Fruit fly (Drosophila melanogaster) whole organism, embryonic: ENCODE results near the gene CG2712.
A peak's percentile ranks its signal among the peaks of the same experiment; 100 is the strongest.

Experiments
- Awh ChIP-seq: fragments of 200-800 bp; sonication (Bioruptor generic); IDR thresholded peaks from 2 replicates; pipeline ENCODE4, ENCODE4 v1.3.6; 2022; ENCODE audit warnings: missing biosample characterization, missing genetic modification characterization
- Blimp-1 ChIP-seq: fragments of 200-800 bp; sonication (Bioruptor generic); optimal IDR thresholded peaks from 3 replicates; lab custom pipeline; 2018; ENCODE audit warnings: missing biosample characterization, missing genetic modification characterization, mild to moderate bottlenecking, moderate library complexity, missing genetic modification reagents
- C15 ChIP-seq: fragments of 200-800 bp; sonication (Bioruptor generic); IDR thresholded peaks from 3 replicates; pipeline ENCODE4 v1.3.6; 2022; ENCODE audit warnings: missing biosample characterization, missing genetic modification characterization
- CG10321 ChIP-seq: fragments of 200-800 bp; sonication (Bioruptor generic); IDR thresholded peaks from 2 replicates; pipeline ENCODE4 v1.3.6; 2022; ENCODE audit warnings: missing biosample characterization, missing genetic modification characterization
- CG10543 ChIP-seq: fragments of 200-800 bp; sonication (Bioruptor generic); optimal IDR thresholded peaks from 3 replicates; lab custom pipeline; 2017; ENCODE audit warnings: missing biosample characterization, mild to moderate bottlenecking, missing genetic modification characterization, moderate library complexity
- CG11696 ChIP-seq: fragments of 200-800 bp; sonication (Bioruptor generic); IDR thresholded peaks from 2 replicates; pipeline ENCODE4 v1.3.6; 2022; ENCODE audit warnings: missing biosample characterization, missing genetic modification characterization
- CG12071 ChIP-seq: fragments of 200-800 bp; sonication (Bioruptor generic); optimal IDR thresholded peaks from 3 replicates; lab custom pipeline; 2018; ENCODE audit warnings: missing biosample characterization, mild to moderate bottlenecking, missing genetic modification characterization
- CG12155 ChIP-seq: fragments of 200-800 bp; sonication (Bioruptor generic); optimal IDR thresholded peaks from 3 replicates; lab custom pipeline; 2016; ENCODE audit warnings: missing biosample characterization, missing genetic modification characterization
- CG14710 ChIP-seq: fragments of 200-800 bp; sonication (Bioruptor generic); optimal IDR thresholded peaks from 3 replicates; lab custom pipeline; 2019; ENCODE audit warnings: missing biosample characterization, mild to moderate bottlenecking, missing genetic modification characterization, moderate library complexity
- CG14965 ChIP-seq: fragments of 200-800 bp; sonication (Bioruptor generic); optimal IDR thresholded peaks from 2 replicates; lab custom pipeline; 2016; ENCODE audit warnings: missing biosample characterization, missing genetic modification characterization, borderline replicate concordance
- CG1603 ChIP-seq: fragments of 200-800 bp; sonication (Bioruptor generic); optimal IDR thresholded peaks from 2 replicates; lab custom pipeline; 2019; ENCODE audit warnings: missing biosample characterization, mild to moderate bottlenecking, missing genetic modification characterization, moderate library complexity
- CG16813 ChIP-seq: fragments of 200-800 bp; sonication (Bioruptor generic); IDR thresholded peaks from 3 replicates; pipeline ENCODE4 v1.3.6; 2022; ENCODE audit warnings: missing biosample characterization, missing genetic modification characterization; ENCODE audit not compliant: partially characterized antibody
- CG17186 ChIP-seq: fragments of 200-800 bp; sonication (Bioruptor generic); optimal IDR thresholded peaks from 3 replicates; lab custom pipeline; 2017; ENCODE audit warnings: missing biosample characterization, missing genetic modification reagents, missing genetic modification characterization
- CG2202 ChIP-seq: fragments of 200-800 bp; sonication (Bioruptor generic); optimal IDR thresholded peaks from 2 replicates; lab custom pipeline; 2018; ENCODE audit warnings: missing biosample characterization, mild to moderate bottlenecking, missing genetic modification characterization
- CG31388 ChIP-seq: fragments of 200-800 bp; sonication (Bioruptor generic); optimal IDR thresholded peaks from 2 replicates; lab custom pipeline; 2016; ENCODE audit warnings: missing biosample characterization, missing genetic modification characterization
- CG3838 ChIP-seq: fragments of 200-800 bp; sonication (Bioruptor generic); optimal IDR thresholded peaks from 3 replicates; lab custom pipeline; 2016; ENCODE audit warnings: missing biosample characterization, missing genetic modification characterization
- CG42726 ChIP-seq: fragments of 200-800 bp; sonication (Bioruptor generic); IDR thresholded peaks from 2 replicates; pipeline ENCODE4 v1.3.6; 2022; ENCODE audit warnings: missing biosample characterization, missing genetic modification characterization; ENCODE audit not compliant: partially characterized antibody
- CG4617 ChIP-seq: fragments of 200-800 bp; sonication (Bioruptor generic); optimal IDR thresholded peaks from 3 replicates; lab custom pipeline; 2016; ENCODE audit warnings: missing biosample characterization, missing genetic modification characterization, borderline replicate concordance
- CG4854 ChIP-seq: fragments of 200-800 bp; sonication (Bioruptor generic); optimal IDR thresholded peaks from 2 replicates; lab custom pipeline; 2016; ENCODE audit warnings: missing biosample characterization, missing genetic modification characterization, inconsistent platforms
- CG6254 ChIP-seq: fragments of 200-800 bp; sonication (Bioruptor generic); optimal IDR thresholded peaks from 3 replicates; lab custom pipeline; 2017; ENCODE audit warnings: mild to moderate bottlenecking, missing biosample characterization, missing genetic modification reagents, missing genetic modification characterization
- CG7839 ChIP-seq: fragments of 200-800 bp; sonication (Bioruptor generic); optimal IDR thresholded peaks from 3 replicates; lab custom pipeline; 2018; ENCODE audit warnings: missing biosample characterization, mild to moderate bottlenecking, missing genetic modification characterization, moderate library complexity
- CG9797 ChIP-seq: fragments of 200-800 bp; sonication (Bioruptor generic); optimal IDR thresholded peaks from 3 replicates; lab custom pipeline; 2018; ENCODE audit warnings: missing biosample characterization, mild to moderate bottlenecking, missing genetic modification characterization
- Dek ChIP-seq: fragments of 200-800 bp; sonication (Bioruptor generic); optimal IDR thresholded peaks from 3 replicates; lab custom pipeline; 2019; ENCODE audit warnings: missing biosample characterization, mild to moderate bottlenecking, missing genetic modification characterization, moderate library complexity
- Dip3 ChIP-seq: fragments of 200-800 bp; sonication (Bioruptor generic); optimal IDR thresholded peaks from 3 replicates; lab custom pipeline; 2016; ENCODE audit warnings: missing biosample characterization, missing genetic modification characterization
- Gsc ChIP-seq: fragments of 200-800 bp; sonication (Bioruptor generic); IDR thresholded peaks from 2 replicates; pipeline ENCODE4 v1.3.6; 2022; ENCODE audit warnings: missing biosample characterization, missing genetic modification characterization
- Hey ChIP-seq: fragments of 200-800 bp; sonication (Bioruptor generic); optimal IDR thresholded peaks from 3 replicates; lab custom pipeline; 2018; ENCODE audit warnings: missing biosample characterization, mild to moderate bottlenecking, missing genetic modification characterization
- MTF-1 ChIP-seq: fragments of 200-800 bp; sonication (Bioruptor generic); optimal IDR thresholded peaks from 2 replicates; lab custom pipeline; 2018; ENCODE audit warnings: missing biosample characterization, mild to moderate bottlenecking, missing genetic modification characterization, borderline replicate concordance
- Myb ChIP-seq: fragments of 200-800 bp; sonication (Bioruptor generic); optimal IDR thresholded peaks from 2 replicates; lab custom pipeline; 2016; ENCODE audit warnings: missing biosample characterization, missing genetic modification characterization
- NC2β ChIP-seq: fragments of 200-800 bp; sonication (Bioruptor generic); optimal IDR thresholded peaks from 2 replicates; lab custom pipeline; 2016; ENCODE audit warnings: missing biosample characterization, missing genetic modification characterization
- NK7.1 ChIP-seq: fragments of 200-800 bp; sonication (Bioruptor generic); optimal IDR thresholded peaks from 3 replicates; lab custom pipeline; 2016; ENCODE audit warnings: missing biosample characterization, missing genetic modification characterization
- Poxn ChIP-seq: fragments of 200-800 bp; sonication (Bioruptor generic); IDR thresholded peaks from 2 replicates; pipeline ENCODE4 v1.3.6; 2022; ENCODE audit warnings: missing biosample characterization, missing genetic modification characterization
- Spps ChIP-seq: fragments of 200-800 bp; sonication (Bioruptor generic); optimal IDR thresholded peaks from 2 replicates; lab custom pipeline; 2018; ENCODE audit warnings: missing biosample characterization, mild to moderate bottlenecking, missing genetic modification characterization
- Vsx1 ChIP-seq: fragments of 200-800 bp; sonication (Bioruptor generic); optimal IDR thresholded peaks from 2 replicates; lab custom pipeline; 2017; ENCODE audit warnings: missing biosample characterization, mild to moderate bottlenecking, missing genetic modification characterization, missing genetic modification reagents
- al ChIP-seq: fragments of 200-800 bp; sonication (Bioruptor generic); IDR thresholded peaks from 2 replicates; pipeline ENCODE4 v1.3.6; 2022; ENCODE audit warnings: missing biosample characterization, missing genetic modification characterization
- ase ChIP-seq: fragments of 200-800 bp; sonication (Bioruptor generic); IDR thresholded peaks from 3 replicates; pipeline ENCODE4 v1.3.6; 2022; ENCODE audit warnings: missing biosample characterization, missing genetic modification characterization
- bab2 ChIP-seq: fragments of 200-800 bp; sonication (Bioruptor generic); optimal IDR thresholded peaks from 2 replicates; lab custom pipeline; 2016; ENCODE audit warnings: missing biosample characterization, missing genetic modification characterization
- ci ChIP-seq: fragments of 200-800 bp; sonication (Bioruptor generic); IDR thresholded peaks from 3 replicates; pipeline ENCODE4 v1.3.6; 2022; ENCODE audit warnings: missing biosample characterization, missing genetic modification characterization
- crol ChIP-seq: fragments of 200-800 bp; sonication (Bioruptor generic); IDR thresholded peaks from 2 replicates; pipeline ENCODE4 v1.3.6; 2022; ENCODE audit warnings: missing biosample characterization, missing genetic modification characterization
- dan ChIP-seq: fragments of 200-800 bp; sonication (Bioruptor generic); IDR thresholded peaks from 2 replicates; pipeline ENCODE4 v1.3.6; 2022; ENCODE audit warnings: missing biosample characterization, missing genetic modification characterization
- ewg ChIP-seq: fragments of 200-800 bp; sonication (Bioruptor generic); optimal IDR thresholded peaks from 3 replicates; lab custom pipeline; 2017; ENCODE audit warnings: mild to moderate bottlenecking, missing biosample characterization, missing genetic modification reagents, missing genetic modification characterization
- fd102C ChIP-seq: fragments of 200-800 bp; sonication (Bioruptor generic); optimal IDR thresholded peaks from 2 replicates; lab custom pipeline; 2018; ENCODE audit warnings: missing biosample characterization, mild to moderate bottlenecking, missing genetic modification characterization, moderate library complexity
- fd96Cb ChIP-seq: fragments of 200-800 bp; sonication (Bioruptor generic); optimal IDR thresholded peaks from 2 replicates; lab custom pipeline; 2018; ENCODE audit warnings: missing biosample characterization, mild to moderate bottlenecking, missing genetic modification characterization, moderate library complexity
- gcm ChIP-seq: fragments of 200-800 bp; sonication (Bioruptor generic); optimal IDR thresholded peaks from 2 replicates; lab custom pipeline; 2019; ENCODE audit warnings: missing biosample characterization, mild to moderate bottlenecking, missing genetic modification characterization, moderate library complexity
- luna ChIP-seq: fragments of 200-800 bp; sonication (Bioruptor generic); optimal IDR thresholded peaks from 2 replicates; lab custom pipeline; 2016; ENCODE audit warnings: missing biosample characterization, missing genetic modification characterization
- mirr ChIP-seq: fragments of 200-800 bp; sonication (Bioruptor generic); optimal IDR thresholded peaks from 3 replicates; lab custom pipeline; 2018; ENCODE audit warnings: missing biosample characterization, mild to moderate bottlenecking, missing genetic modification characterization
- pnt ChIP-seq: fragments of 200-800 bp; sonication (Bioruptor generic); optimal IDR thresholded peaks from 3 replicates; lab custom pipeline; 2016; ENCODE audit warnings: missing biosample characterization, missing genetic modification characterization
- run ChIP-seq: fragments of 200-800 bp; sonication (Bioruptor generic); optimal IDR thresholded peaks from 3 replicates; lab custom pipeline; 2018; ENCODE audit warnings: missing biosample characterization, mild to moderate bottlenecking, missing genetic modification characterization
- salm ChIP-seq: fragments of 200-800 bp; sonication (Bioruptor generic); optimal IDR thresholded peaks from 2 replicates; lab custom pipeline; 2018; ENCODE audit warnings: missing biosample characterization, mild to moderate bottlenecking, missing genetic modification characterization
- tna ChIP-seq: fragments of 200-800 bp; sonication (Bioruptor generic); IDR thresholded peaks from 2 replicates; pipeline ENCODE4 v1.3.6; 2022; ENCODE audit warnings: missing biosample characterization, missing genetic modification characterization; ENCODE audit not compliant: partially characterized antibody
- unpg ChIP-seq: fragments of 200-800 bp; sonication (Bioruptor generic); optimal IDR thresholded peaks from 3 replicates; lab custom pipeline; 2018; ENCODE audit warnings: missing biosample characterization, mild to moderate bottlenecking, missing genetic modification characterization, moderate library complexity

The CG2712 gene

dm6 chrX:2708156-2708734 is 24.0 kb upstream of the CG2712 start, which contains the start of gene CG2681 (continued):
- TF ChIP-seq Awh (GFP tag; lab: Robert Waterston, UW) (peak; percentile 49; the same call in 1 of the 2 replicates), CG12155 (GFP tag; lab: Kevin White, UChicago) (peak; percentile 0), Hey (tag; lab: Kevin White, UChicago) (no peak), al (GFP tag; lab: Robert Waterston, UW) (peak; percentile 50), CG2202 (no peak), CG1603 (peak; percentile 50), fd96Cb (peak; percentile 18), CG42726 (GFP tag; lab: Robert Waterston, UW) (no peak), Dip3 (peak; percentile 31), tna (GFP tag; lab: Robert Waterston, UW) (no peak), MTF-1 (no peak), run (tag; lab: Kevin White, UChicago) (no peak), CG14965 (GFP tag; lab: Kevin White, UChicago) (no peak), CG6254 (GFP tag; lab: Kevin White, UChicago) (no peak), pnt (GFP tag; lab: Kevin White, UChicago) (no peak), NK7.1 (GFP tag; lab: Kevin White, UChicago) (no peak), Blimp-1 (no peak), CG7839 (tag; lab: Kevin White, UChicago) (peak; percentile 57), C15 (GFP tag; lab: Robert Waterston, UW) (no peak), gcm (no peak), Gsc (GFP tag; lab: Robert Waterston, UW) (no peak), CG17186 (GFP tag; lab: Kevin White, UChicago) (no peak), CG9797 (no peak), CG4854 (GFP tag; lab: Kevin White, UChicago) (no peak), salm (no peak), ewg (GFP tag; lab: Kevin White, UChicago) (no peak), Poxn (GFP tag; lab: Robert Waterston, UW) (0 out of 2 replicates have a peak, but pooled peaks have one; percentile 3), CG12071 (no peak), CG3838 (GFP tag; lab: Kevin White, UChicago) (no peak), CG10543 (no peak), CG4617 (GFP tag; lab: Kevin White, UChicago) (no peak), Dek (no peak), Myb (GFP tag; lab: Kevin White, UChicago) (no peak), CG10321 (GFP tag; lab: Robert Waterston, UW) (no peak), NC2β (GFP tag; lab: Kevin White, UChicago) (no peak), crol (GFP tag; lab: Robert Waterston, UW) (no peak), mirr (GFP tag; lab: Kevin White, UChicago) (no peak), CG31388 (GFP tag; lab: Kevin White, UChicago) (no peak), dan (GFP tag; lab: Robert Waterston, UW) (no peak), fd102C (GFP tag; lab: Kevin White, UChicago) (no peak), CG14710 (tag; lab: Kevin White, UChicago) (no peak), CG16813 (no peak), luna (GFP tag; lab: Kevin White, UChicago) (no peak), unpg (GFP tag; lab: Kevin White, UChicago) (peak; percentile 2), bab2 (GFP tag; lab: Kevin White, UChicago) (peak; percentile 31), ci (peak; percentile 75), ase (GFP tag; lab: Robert Waterston, UW) (peak; percentile 39; the same call in 2 of the 3 replicates), CG11696 (GFP tag; lab: Robert Waterston, UW) (0 out of 2 replicates have a peak, but pooled peaks have one; percentile 16), Spps (tag; lab: Kevin White, UChicago) (no peak), Vsx1 (no peak)
